Fruit fly (Drosophila melanogaster) whole organism, embryonic: ENCODE results near the gene CG6790.

Experiments
- C15 ChIP-seq: fragments of 200-800 bp; sonication (Bioruptor generic); IDR thresholded peaks from 3 replicates; pipeline ENCODE4 v1.3.6; 2022; ENCODE audit warnings: missing biosample characterization, missing genetic modification characterization
- CG12659 ChIP-seq: fragments of 200-800 bp; sonication (Bioruptor generic); optimal IDR thresholded peaks from 3 replicates; lab custom pipeline; 2017; ENCODE audit warnings: mild to moderate bottlenecking, missing biosample characterization, missing genetic modification reagents, missing genetic modification characterization
- CG13296 ChIP-seq: fragments of 200-800 bp; sonication (Bioruptor generic); optimal IDR thresholded peaks from 3 replicates; lab custom pipeline; 2018; ENCODE audit warnings: missing biosample characterization, mild to moderate bottlenecking, missing genetic modification characterization
- CG14667 ChIP-seq: fragments of 200-800 bp; sonication (Bioruptor generic); IDR thresholded peaks from 2 replicates; pipeline ENCODE4 v1.3.6; 2022; ENCODE audit warnings: missing biosample characterization, missing genetic modification characterization
- CG14710 ChIP-seq: fragments of 200-800 bp; sonication (Bioruptor generic); optimal IDR thresholded peaks from 3 replicates; lab custom pipeline; 2019; ENCODE audit warnings: missing biosample characterization, mild to moderate bottlenecking, missing genetic modification characterization, moderate library complexity
- CG14860 ChIP-seq: fragments of 200-800 bp; sonication (Bioruptor generic); IDR thresholded peaks from 3 replicates; pipeline ENCODE4 v1.3.6; 2022; ENCODE audit warnings: missing biosample characterization, missing genetic modification characterization; ENCODE audit not compliant: partially characterized antibody
- CG15479 ChIP-seq: fragments of 200-800 bp; sonication (Bioruptor generic); optimal IDR thresholded peaks from 3 replicates; lab custom pipeline; 2019; ENCODE audit warnings: missing biosample characterization, mild to moderate bottlenecking, missing genetic modification characterization, moderate library complexity
- CG15514 ChIP-seq: fragments of 200-800 bp; sonication (Bioruptor generic); optimal IDR thresholded peaks from 3 replicates; lab custom pipeline; 2017; ENCODE audit warnings: missing biosample characterization, missing genetic modification characterization, mild to moderate bottlenecking, moderate library complexity, missing genetic modification reagents
- CG17829 ChIP-seq: fragments of 200-800 bp; optimal IDR thresholded peaks from 2 replicates; lab custom pipeline; 2019; ENCODE audit warnings: missing biosample characterization, mild to moderate bottlenecking, missing genetic modification characterization, moderate library complexity
- CG2116 ChIP-seq: fragments of 200-800 bp; sonication (Bioruptor generic); optimal IDR thresholded peaks from 3 replicates; lab custom pipeline; 2018; ENCODE audit warnings: missing biosample characterization, mild to moderate bottlenecking, missing genetic modification characterization
- CG2129 ChIP-seq: fragments of 200-800 bp; sonication (Bioruptor generic); IDR thresholded peaks from 2 replicates; pipeline ENCODE4 v1.3.6; 2022; ENCODE audit warnings: missing biosample characterization, missing genetic modification characterization; ENCODE audit not compliant: partially characterized antibody
- CG4617 ChIP-seq: fragments of 200-800 bp; sonication (Bioruptor generic); optimal IDR thresholded peaks from 3 replicates; lab custom pipeline; 2016; ENCODE audit warnings: missing biosample characterization, missing genetic modification characterization, borderline replicate concordance
- CG4820 ChIP-seq: fragments of 200-800 bp; sonication (Bioruptor generic); optimal IDR thresholded peaks from 3 replicates; lab custom pipeline; 2016; ENCODE audit warnings: missing biosample characterization, missing genetic modification characterization
- CG6791 ChIP-seq: fragments of 200-800 bp; sonication (Bioruptor generic); IDR thresholded peaks from 3 replicates; pipeline ENCODE4 v1.3.6; 2022; ENCODE audit warnings: missing biosample characterization, missing genetic modification characterization; ENCODE audit not compliant: partially characterized antibody
- CG9817 ChIP-seq: fragments of 200-800 bp; sonication (Bioruptor generic); optimal IDR thresholded peaks from 2 replicates; lab custom pipeline; 2018; ENCODE audit warnings: missing biosample characterization, mild to moderate bottlenecking, missing genetic modification characterization, moderate library complexity
- D ChIP-seq, 2 experiments: fragments of 200-800 bp in 1 of 2; fragments of >200 bp in 1 of 2; sonication (Bioruptor generic) in 1 of 2; optimal IDR thresholded peaks; 2 replicates in 1 of 2; 3 replicates in 1 of 2; lab custom pipeline; 2017; ENCODE audit warnings: mild to moderate bottlenecking in 1 of 2, missing biosample characterization in 1 of 2, missing genetic modification characterization in 1 of 2, missing genetic modification reagents in 1 of 2
- Dll ChIP-seq: fragments of 200-800 bp; sonication (Bioruptor generic); IDR thresholded peaks from 4 replicates; pipeline ENCODE4 v1.3.6; 2022; ENCODE audit warnings: missing biosample characterization, missing genetic modification characterization; ENCODE audit not compliant: partially characterized antibody
- Doc3 ChIP-seq: fragments of 200-800 bp; sonication (Bioruptor generic); IDR thresholded peaks from 3 replicates; pipeline ENCODE4 v1.3.6; 2022; ENCODE audit warnings: missing biosample characterization, missing genetic modification characterization; ENCODE audit not compliant: partially characterized antibody
- Eip74EF ChIP-seq, 2 experiments: fragments of 200-800 bp in 1 of 2; fragments of >200 bp in 1 of 2; sonication (Bioruptor generic) in 1 of 2; optimal IDR thresholded peaks; 2 replicates each; lab custom pipeline; 2017 to 2019; ENCODE audit warnings: missing biosample characterization in 2 of 2, missing genetic modification characterization in 2 of 2, mild to moderate bottlenecking in 1 of 2, moderate library complexity in 1 of 2
- H2.0 ChIP-seq: fragments of 200-800 bp; sonication (Bioruptor generic); IDR thresholded peaks from 2 replicates; pipeline ENCODE4 v1.3.6; 2022; ENCODE audit warnings: missing biosample characterization, missing genetic modification characterization
- HLH4C ChIP-seq: fragments of 200-800 bp; sonication (Bioruptor generic); IDR thresholded peaks from 3 replicates; pipeline ENCODE4 v1.3.6; 2022; ENCODE audit warnings: missing biosample characterization, missing genetic modification characterization; ENCODE audit not compliant: partially characterized antibody
- HmgZ ChIP-seq: fragments of 200-800 bp; sonication (Bioruptor generic); optimal IDR thresholded peaks from 2 replicates; lab custom pipeline; 2018; ENCODE audit warnings: missing biosample characterization, mild to moderate bottlenecking, missing genetic modification characterization
- Hr78 ChIP-seq, 2 experiments: fragments of 200-800 bp in 1 of 2; fragments of >200 bp in 1 of 2; sonication (Bioruptor generic) in 1 of 2; optimal IDR thresholded peaks; 2 replicates each; lab custom pipeline; 2017 to 2019; ENCODE audit warnings: missing biosample characterization in 2 of 2, missing genetic modification characterization in 2 of 2, mild to moderate bottlenecking in 1 of 2, moderate library complexity in 1 of 2
- Lhr ChIP-seq: fragments of 200-800 bp; sonication (Bioruptor generic); optimal IDR thresholded peaks from 3 replicates; lab custom pipeline; 2017; ENCODE audit warnings: mild to moderate bottlenecking, missing biosample characterization, missing genetic modification reagents, missing genetic modification characterization
- MESR4 ChIP-seq: fragments of 200-800 bp; sonication (Bioruptor generic); optimal IDR thresholded peaks from 2 replicates; lab custom pipeline; 2018; ENCODE audit warnings: missing biosample characterization, mild to moderate bottlenecking, missing genetic modification characterization, moderate library complexity
- Med ChIP-seq: fragments of 200-800 bp; sonication (Bioruptor generic); peaks from one replicate; lab custom pipeline; 2016; ENCODE audit warnings: missing biosample characterization, missing genetic modification characterization, mild to moderate bottlenecking, inconsistent platforms, moderate library complexity
- Opbp ChIP-seq: fragments of 200-800 bp; sonication (Bioruptor generic); IDR thresholded peaks from 3 replicates; pipeline ENCODE4 v1.3.6; 2022; ENCODE audit warnings: missing biosample characterization, missing genetic modification characterization; ENCODE audit not compliant: partially characterized antibody
- Ptx1 ChIP-seq: fragments of 200-800 bp; sonication (Bioruptor generic); IDR thresholded peaks from 2 replicates; pipeline ENCODE4 v1.3.6; 2022; ENCODE audit warnings: missing biosample characterization, missing genetic modification characterization
- Scr ChIP-seq: fragments of 200-800 bp; sonication (Bioruptor generic); IDR thresholded peaks from 2 replicates; pipeline ENCODE4 v1.3.6; 2022; ENCODE audit warnings: missing biosample characterization, missing genetic modification characterization; ENCODE audit not compliant: partially characterized antibody
- amos ChIP-seq: fragments of 200-800 bp; sonication (Bioruptor generic); IDR thresholded peaks from 2 replicates; pipeline ENCODE4 v1.3.6; 2022; ENCODE audit warnings: missing biosample characterization, missing genetic modification characterization; ENCODE audit not compliant: partially characterized antibody
- ato ChIP-seq: fragments of 200-800 bp; sonication (Bioruptor generic); IDR thresholded peaks from 2 replicates; pipeline ENCODE4 v1.3.6; 2022; ENCODE audit warnings: missing biosample characterization, missing genetic modification characterization; ENCODE audit not compliant: partially characterized antibody
- cas ChIP-seq: fragments of 200-800 bp; sonication (Bioruptor generic); IDR thresholded peaks from 2 replicates; pipeline ENCODE4 v1.3.6; 2022; ENCODE audit warnings: missing biosample characterization, missing genetic modification characterization
- chinmo ChIP-seq: fragments of 200-800 bp; sonication (Bioruptor generic); IDR thresholded peaks from 4 replicates; pipeline ENCODE4 v1.3.6; 2022; ENCODE audit warnings: missing biosample characterization, missing genetic modification characterization; ENCODE audit not compliant: partially characterized antibody
- knrl ChIP-seq: fragments of 200-800 bp; sonication (Bioruptor generic); IDR thresholded peaks from 3 replicates; pipeline ENCODE4 v1.3.6; 2022; ENCODE audit warnings: missing biosample characterization, missing genetic modification characterization; ENCODE audit not compliant: partially characterized antibody
- nerfin-2 ChIP-seq: fragments of 200-800 bp; sonication (Bioruptor generic); IDR thresholded peaks from 2 replicates; pipeline ENCODE4 v1.3.6; 2022; ENCODE audit warnings: missing biosample characterization, missing genetic modification characterization; ENCODE audit not compliant: partially characterized antibody
- oc ChIP-seq: fragments of 200-800 bp; sonication (Bioruptor generic); optimal IDR thresholded peaks from 2 replicates; lab custom pipeline; 2018; ENCODE audit warnings: missing biosample characterization, mild to moderate bottlenecking, missing genetic modification characterization, moderate library complexity
- phol ChIP-seq: fragments of 200-800 bp; sonication (Bioruptor generic); optimal IDR thresholded peaks from 3 replicates; lab custom pipeline; 2018; ENCODE audit warnings: missing biosample characterization, mild to moderate bottlenecking, missing genetic modification characterization, moderate library complexity
- pzg ChIP-seq: fragments of 200-800 bp; sonication (Bioruptor generic); optimal IDR thresholded peaks from 3 replicates; lab custom pipeline; 2018; ENCODE audit warnings: missing biosample characterization, mild to moderate bottlenecking, missing genetic modification characterization, moderate library complexity
- row ChIP-seq: fragments of 200-800 bp; sonication (Bioruptor generic); IDR thresholded peaks from 3 replicates; pipeline ENCODE4 v1.3.6; 2022; ENCODE audit warnings: missing biosample characterization, missing genetic modification characterization
- sd ChIP-seq: fragments of 200-800 bp; sonication (Bioruptor generic); optimal IDR thresholded peaks from 3 replicates; lab custom pipeline; 2018; ENCODE audit warnings: missing biosample characterization, mild to moderate bottlenecking, missing genetic modification characterization, moderate library complexity
- slp2 ChIP-seq: fragments of 200-800 bp; sonication (Bioruptor generic); optimal IDR thresholded peaks from 2 replicates; lab custom pipeline; 2016; ENCODE audit warnings: missing biosample characterization, missing genetic modification characterization
- tin ChIP-seq: fragments of 200-800 bp; sonication (Bioruptor generic); optimal IDR thresholded peaks from 3 replicates; lab custom pipeline; 2016; ENCODE audit warnings: missing biosample characterization, missing genetic modification characterization
- tll ChIP-seq, 2 experiments: fragments of 200-800 bp in 1 of 2; fragments of >200 bp in 1 of 2; sonication (Bioruptor generic) in 1 of 2; optimal IDR thresholded peaks; 2 replicates each; lab custom pipeline; 2017 to 2019; ENCODE audit warnings: missing biosample characterization in 2 of 2, missing genetic modification characterization in 2 of 2, mild to moderate bottlenecking in 1 of 2, moderate library complexity in 1 of 2
- unc-4 ChIP-seq: fragments of 200-800 bp; sonication (Bioruptor generic); IDR thresholded peaks from 2 replicates; pipeline ENCODE4 v1.3.6; 2022; ENCODE audit warnings: missing biosample characterization, missing genetic modification characterization; ENCODE audit not compliant: partially characterized antibody
- vvl ChIP-seq: fragments of 200-800 bp; sonication (Bioruptor generic); IDR thresholded peaks from 2 replicates; pipeline ENCODE4 v1.3.6; 2022; ENCODE audit warnings: missing biosample characterization, missing genetic modification characterization

Gene CG6790

dm6 chr3R:11589764-11590358 is 11.3 kb upstream of the CG6790 start, which contains the start of gene CG6791 (continued):
- TF ChIP-seq chinmo (peak; percentile 84; the same call in 3 of the 4 replicates), Scr (peak; percentile 84), knrl (GFP tag; lab: Robert Waterston, UW) (peak; percentile 83), sd (tag; lab: Kevin White, UChicago) (no peak), CG4820 (GFP tag; lab: Kevin White, UChicago) (no peak), Ptx1 (GFP tag; lab: Robert Waterston, UW) (peak; percentile 21; the same call in 1 of the 2 replicates), CG2129 (GFP tag; lab: Robert Waterston, UW) (peak; percentile 57; the same call in 1 of the 2 replicates), tin (no peak), Lhr (peak; percentile 42), unc-4 (GFP tag; lab: Robert Waterston, UW) (peak; percentile 90), Doc3 (GFP tag; lab: Robert Waterston, UW) (peak; percentile 74), MESR4 (peak; percentile 82), CG15514 (peak; percentile 57), HLH4C (GFP tag; lab: Robert Waterston, UW) (peak; percentile 75), vvl (GFP tag; lab: Robert Waterston, UW) (peak; percentile 30; the same call in 1 of the 2 replicates), CG12659 (GFP tag; lab: Kevin White, UChicago) (peak; percentile 43), Dll (GFP tag; lab: Robert Waterston, UW) (peak; percentile 88), CG17829 (peak; percentile 12), CG14667 (no peak), CG14860 (GFP tag; lab: Robert Waterston, UW) (peak; percentile 72), CG13296 (GFP tag; lab: Kevin White, UChicago) (no peak), CG14710 (tag; lab: Kevin White, UChicago) (peak; percentile 41), CG2116 (peak; percentile 65), CG6791 (GFP tag; lab: Robert Waterston, UW) (peak; percentile 96), row (GFP tag; lab: Robert Waterston, UW) (no peak; the same call in 2 of the 3 replicates), Hr78 (GFP tag; optimal IDR thresholded peaks at IDR 0.05; lab: Kevin White, UChicago) (no peak), phol (tag; lab: Kevin White, UChicago) (peak; percentile 86), Eip74EF (GFP tag; optimal IDR thresholded peaks at IDR 0.05; lab: Kevin White, UChicago) (no peak), Opbp (peak; percentile 86; the same call in 2 of the 3 replicates), CG4617 (GFP tag; lab: Kevin White, UChicago) (peak; percentile 72), ato (peak; percentile 85), Med (GFP tag; lab: Kevin White, UChicago) (peak; percentile 24), pzg (GFP tag; lab: Kevin White, UChicago) (peak; percentile 90), nerfin-2 (0 out of 2 replicates have a peak, but pooled peaks have one; percentile 41), oc (peak; percentile 91), CG9817 (no peak), HmgZ (peak; percentile 31), tll (GFP tag; optimal IDR thresholded peaks at IDR 0.05; lab: Kevin White, UChicago) (no peak), slp2 (no peak), C15 (GFP tag; lab: Robert Waterston, UW) (no peak), amos (GFP tag; lab: Robert Waterston, UW) (peak; percentile 90), cas (no peak), H2.0 (GFP tag; lab: Robert Waterston, UW) (no peak), CG15479 (GFP tag; lab: Kevin White, UChicago) (no peak), D (optimal IDR thresholded peaks at IDR 0.05; lab: Kevin White, UChicago) (peak; percentile 56), D (GFP tag; optimal IDR thresholded peaks at IDR 0.05; lab: Kevin White, UChicago) (no peak)
